Fruit fly (Drosophila melanogaster) whole organism, embryonic: Measurements from ENCODE around the gene PIG-Wb.

ENCODE experiments used
- CG10366 ChIP-seq: fragments of 200-800 bp; sonication (Bioruptor generic); IDR thresholded peaks from 2 replicates; pipeline ENCODE4 v1.3.6; 2022; ENCODE audit warnings: missing biosample characterization, missing genetic modification characterization
- CG12219 ChIP-seq: fragments of 200-800 bp; sonication (Bioruptor generic); optimal IDR thresholded peaks from 3 replicates; lab custom pipeline; 2018; ENCODE audit warnings: missing biosample characterization, mild to moderate bottlenecking, missing genetic modification characterization
- CG12659 ChIP-seq: fragments of 200-800 bp; sonication (Bioruptor generic); optimal IDR thresholded peaks from 3 replicates; lab custom pipeline; 2017; ENCODE audit warnings: mild to moderate bottlenecking, missing biosample characterization, missing genetic modification reagents, missing genetic modification characterization
- CG12744 ChIP-seq: fragments of 200-800 bp; sonication (Bioruptor generic); optimal IDR thresholded peaks from 2 replicates; lab custom pipeline; 2016; ENCODE audit warnings: missing biosample characterization, missing genetic modification characterization
- CG13287 ChIP-seq: fragments of 200-800 bp; sonication (Bioruptor generic); IDR thresholded peaks from 2 replicates; pipeline ENCODE4 v1.3.6; 2022; ENCODE audit warnings: missing biosample characterization, missing genetic modification characterization; ENCODE audit not compliant: partially characterized antibody
- CG15011 ChIP-seq: fragments of 200-800 bp; sonication (Bioruptor generic); optimal IDR thresholded peaks from 3 replicates; lab custom pipeline; 2018; ENCODE audit warnings: missing biosample characterization, mild to moderate bottlenecking, missing genetic modification characterization
- CG17612 ChIP-seq: fragments of 200-800 bp; sonication (Bioruptor generic); IDR thresholded peaks from 2 replicates; pipeline ENCODE4 v1.3.6; 2022; ENCODE audit warnings: missing biosample characterization, missing genetic modification characterization
- CG18011 ChIP-seq: fragments of 200-800 bp; sonication (Bioruptor generic); optimal IDR thresholded peaks from 2 replicates; lab custom pipeline; 2017; ENCODE audit warnings: missing biosample characterization, missing genetic modification characterization, mild to moderate bottlenecking, moderate library complexity, missing genotype
- CG1832 ChIP-seq: fragments of 200-800 bp; sonication (Bioruptor generic); optimal IDR thresholded peaks from 2 replicates; lab custom pipeline; 2017; ENCODE audit warnings: missing biosample characterization, mild to moderate bottlenecking, missing genetic modification characterization, inconsistent platforms
- CG2202 ChIP-seq: fragments of 200-800 bp; sonication (Bioruptor generic); optimal IDR thresholded peaks from 2 replicates; lab custom pipeline; 2018; ENCODE audit warnings: missing biosample characterization, mild to moderate bottlenecking, missing genetic modification characterization
- CG30020 ChIP-seq: fragments of 200-800 bp; optimal IDR thresholded peaks from 2 replicates; lab custom pipeline; 2019; ENCODE audit warnings: missing biosample characterization, mild to moderate bottlenecking, missing genetic modification characterization, moderate library complexity
- CG3163 ChIP-seq: fragments of 200-800 bp; sonication (Bioruptor generic); optimal IDR thresholded peaks from 3 replicates; lab custom pipeline; 2016; ENCODE audit warnings: missing biosample characterization, missing genetic modification characterization
- CG4404 ChIP-seq: fragments of 200-800 bp; sonication (Bioruptor generic); IDR thresholded peaks from 2 replicates; pipeline ENCODE4 v1.3.6; 2022; ENCODE audit warnings: missing biosample characterization, missing genetic modification characterization
- CG4820 ChIP-seq: fragments of 200-800 bp; sonication (Bioruptor generic); optimal IDR thresholded peaks from 3 replicates; lab custom pipeline; 2016; ENCODE audit warnings: missing biosample characterization, missing genetic modification characterization
- CG8089 ChIP-seq: fragments of 200-800 bp; sonication (Bioruptor generic); optimal IDR thresholded peaks from 3 replicates; lab custom pipeline; 2016; ENCODE audit warnings: missing biosample characterization, missing genetic modification characterization
- CG9437 ChIP-seq: fragments of 200-800 bp; sonication (Bioruptor generic); optimal IDR thresholded peaks from 2 replicates; lab custom pipeline; 2018; ENCODE audit warnings: missing biosample characterization, mild to moderate bottlenecking, missing genetic modification characterization
- CG9609 ChIP-seq: fragments of 200-800 bp; sonication (Bioruptor generic); optimal IDR thresholded peaks from 3 replicates; lab custom pipeline; 2016; ENCODE audit warnings: missing biosample characterization, missing genetic modification characterization
- CG9817 ChIP-seq: fragments of 200-800 bp; sonication (Bioruptor generic); optimal IDR thresholded peaks from 2 replicates; lab custom pipeline; 2018; ENCODE audit warnings: missing biosample characterization, mild to moderate bottlenecking, missing genetic modification characterization, moderate library complexity
- Chrac-16 ChIP-seq: fragments of 200-800 bp; sonication (Bioruptor generic); optimal IDR thresholded peaks from 3 replicates; lab custom pipeline; 2016; ENCODE audit warnings: missing biosample characterization, missing genetic modification characterization
- Dad ChIP-seq: fragments of 200-800 bp; sonication (Bioruptor generic); optimal IDR thresholded peaks from 3 replicates; lab custom pipeline; 2016; ENCODE audit warnings: missing biosample characterization, missing genetic modification characterization
- Dbx ChIP-seq: fragments of 200-800 bp; sonication (Bioruptor generic); IDR thresholded peaks from 3 replicates; pipeline ENCODE4 v1.3.6; 2022; ENCODE audit warnings: missing biosample characterization, missing genetic modification characterization
- Ets65A ChIP-seq: fragments of 200-800 bp; sonication (Bioruptor generic); peaks from one replicate; lab custom pipeline; 2016; ENCODE audit warnings: missing biosample characterization, missing genetic modification characterization
- HLH3B ChIP-seq: fragments of 200-800 bp; sonication (Bioruptor generic); IDR thresholded peaks from 2 replicates; pipeline ENCODE4 v1.3.6; 2022; ENCODE audit warnings: missing biosample characterization, missing genetic modification characterization
- HmgD ChIP-seq: fragments of 200-800 bp; sonication (Bioruptor generic); optimal IDR thresholded peaks from 3 replicates; lab custom pipeline; 2016; ENCODE audit warnings: missing biosample characterization, missing genetic modification characterization
- Hsf ChIP-seq: fragments of 200-800 bp; sonication (Bioruptor generic); optimal IDR thresholded peaks from 3 replicates; lab custom pipeline; 2016; ENCODE audit warnings: missing biosample characterization, missing genetic modification characterization
- Lhr ChIP-seq: fragments of 200-800 bp; sonication (Bioruptor generic); optimal IDR thresholded peaks from 3 replicates; lab custom pipeline; 2017; ENCODE audit warnings: mild to moderate bottlenecking, missing biosample characterization, missing genetic modification reagents, missing genetic modification characterization
- Lim3 ChIP-seq: fragments of 200-800 bp; sonication (Bioruptor generic); IDR thresholded peaks from 2 replicates; pipeline ENCODE4 v1.3.6; 2022; ENCODE audit warnings: missing biosample characterization, missing genetic modification characterization
- MBD-R2 ChIP-seq: fragments of 200-800 bp; sonication (Bioruptor generic); IDR thresholded peaks from 2 replicates; pipeline ENCODE4 v1.3.6; 2022; ENCODE audit warnings: missing biosample characterization, missing genetic modification characterization
- MESR4 ChIP-seq: fragments of 200-800 bp; sonication (Bioruptor generic); optimal IDR thresholded peaks from 2 replicates; lab custom pipeline; 2018; ENCODE audit warnings: missing biosample characterization, mild to moderate bottlenecking, missing genetic modification characterization, moderate library complexity
- Meics ChIP-seq: fragments of 200-800 bp; sonication (Bioruptor generic); optimal IDR thresholded peaks from 2 replicates; lab custom pipeline; 2017; ENCODE audit warnings: missing biosample characterization, mild to moderate bottlenecking, missing genetic modification characterization
- Mes4 ChIP-seq: fragments of 200-800 bp; sonication (Bioruptor generic); optimal IDR thresholded peaks from 2 replicates; lab custom pipeline; 2016; ENCODE audit warnings: missing biosample characterization, missing genetic modification characterization
- NC2α ChIP-seq: fragments of 200-800 bp; sonication (Bioruptor generic); optimal IDR thresholded peaks from 2 replicates; lab custom pipeline; 2016; ENCODE audit warnings: missing biosample characterization, missing genetic modification characterization
- Scr ChIP-seq: fragments of 200-800 bp; sonication (Bioruptor generic); IDR thresholded peaks from 2 replicates; pipeline ENCODE4 v1.3.6; 2022; ENCODE audit warnings: missing biosample characterization, missing genetic modification characterization; ENCODE audit not compliant: partially characterized antibody
- Sox100B ChIP-seq: fragments of 200-800 bp; sonication (Bioruptor generic); optimal IDR thresholded peaks from 3 replicates; lab custom pipeline; 2018; ENCODE audit warnings: missing biosample characterization, mild to moderate bottlenecking, missing genetic modification characterization
- Spps ChIP-seq: fragments of 200-800 bp; sonication (Bioruptor generic); optimal IDR thresholded peaks from 2 replicates; lab custom pipeline; 2018; ENCODE audit warnings: missing biosample characterization, mild to moderate bottlenecking, missing genetic modification characterization
- bab2 ChIP-seq: fragments of 200-800 bp; sonication (Bioruptor generic); optimal IDR thresholded peaks from 2 replicates; lab custom pipeline; 2016; ENCODE audit warnings: missing biosample characterization, missing genetic modification characterization
- danr ChIP-seq: fragments of 200-800 bp; sonication (Bioruptor generic); IDR thresholded peaks from 2 replicates; pipeline ENCODE4 v1.3.6; 2022; ENCODE audit warnings: missing biosample characterization, missing genetic modification characterization
- ftz-f1 ChIP-seq: fragments of 200-800 bp; sonication (Bioruptor generic); optimal IDR thresholded peaks from 2 replicates; lab custom pipeline; 2016; ENCODE audit warnings: missing biosample characterization, missing genetic modification characterization
- inv ChIP-seq: fragments of 200-800 bp; sonication (Bioruptor generic); IDR thresholded peaks from 2 replicates; pipeline ENCODE4 v1.3.6; 2022; ENCODE audit warnings: missing biosample characterization, missing genetic modification characterization; ENCODE audit not compliant: partially characterized antibody
- jumu ChIP-seq: fragments of 200-800 bp; sonication (Bioruptor generic); optimal IDR thresholded peaks from 3 replicates; lab custom pipeline; 2016; ENCODE audit warnings: missing biosample characterization, missing genetic modification characterization
- kah ChIP-seq: fragments of 200-800 bp; sonication (Bioruptor generic); optimal IDR thresholded peaks from 2 replicates; lab custom pipeline; 2018; ENCODE audit warnings: missing biosample characterization, mild to moderate bottlenecking, missing genetic modification characterization
- ken ChIP-seq: fragments of 200-800 bp; sonication (Bioruptor generic); IDR thresholded peaks from 3 replicates; pipeline ENCODE4 v1.3.6; 2022; ENCODE audit warnings: missing biosample characterization, missing genetic modification characterization
- knrl ChIP-seq: fragments of 200-800 bp; sonication (Bioruptor generic); IDR thresholded peaks from 3 replicates; pipeline ENCODE4 v1.3.6; 2022; ENCODE audit warnings: missing biosample characterization, missing genetic modification characterization; ENCODE audit not compliant: partially characterized antibody
- lab ChIP-seq: fragments of 200-800 bp; sonication (Bioruptor generic); optimal IDR thresholded peaks from 3 replicates; lab custom pipeline; 2017; ENCODE audit warnings: missing biosample characterization, missing genetic modification characterization, mild to moderate bottlenecking, moderate library complexity, missing genetic modification reagents
- pho ChIP-seq: fragments of 200-800 bp; sonication (Bioruptor generic); optimal IDR thresholded peaks from 2 replicates; lab custom pipeline; 2016; ENCODE audit warnings: missing biosample characterization, missing genetic modification characterization
- phol ChIP-seq: fragments of 200-800 bp; sonication (Bioruptor generic); optimal IDR thresholded peaks from 3 replicates; lab custom pipeline; 2018; ENCODE audit warnings: missing biosample characterization, mild to moderate bottlenecking, missing genetic modification characterization, moderate library complexity
- sima ChIP-seq: fragments of 200-800 bp; sonication (Bioruptor generic); optimal IDR thresholded peaks from 2 replicates; lab custom pipeline; 2016; ENCODE audit warnings: missing biosample characterization, missing genetic modification characterization
- zen ChIP-seq: fragments of 200-800 bp; sonication (Bioruptor generic); optimal IDR thresholded peaks from 3 replicates; lab custom pipeline; 2018; ENCODE audit warnings: missing biosample characterization, mild to moderate bottlenecking, missing genetic modification characterization, moderate library complexity

The PIG-Wb gene

DNA sequence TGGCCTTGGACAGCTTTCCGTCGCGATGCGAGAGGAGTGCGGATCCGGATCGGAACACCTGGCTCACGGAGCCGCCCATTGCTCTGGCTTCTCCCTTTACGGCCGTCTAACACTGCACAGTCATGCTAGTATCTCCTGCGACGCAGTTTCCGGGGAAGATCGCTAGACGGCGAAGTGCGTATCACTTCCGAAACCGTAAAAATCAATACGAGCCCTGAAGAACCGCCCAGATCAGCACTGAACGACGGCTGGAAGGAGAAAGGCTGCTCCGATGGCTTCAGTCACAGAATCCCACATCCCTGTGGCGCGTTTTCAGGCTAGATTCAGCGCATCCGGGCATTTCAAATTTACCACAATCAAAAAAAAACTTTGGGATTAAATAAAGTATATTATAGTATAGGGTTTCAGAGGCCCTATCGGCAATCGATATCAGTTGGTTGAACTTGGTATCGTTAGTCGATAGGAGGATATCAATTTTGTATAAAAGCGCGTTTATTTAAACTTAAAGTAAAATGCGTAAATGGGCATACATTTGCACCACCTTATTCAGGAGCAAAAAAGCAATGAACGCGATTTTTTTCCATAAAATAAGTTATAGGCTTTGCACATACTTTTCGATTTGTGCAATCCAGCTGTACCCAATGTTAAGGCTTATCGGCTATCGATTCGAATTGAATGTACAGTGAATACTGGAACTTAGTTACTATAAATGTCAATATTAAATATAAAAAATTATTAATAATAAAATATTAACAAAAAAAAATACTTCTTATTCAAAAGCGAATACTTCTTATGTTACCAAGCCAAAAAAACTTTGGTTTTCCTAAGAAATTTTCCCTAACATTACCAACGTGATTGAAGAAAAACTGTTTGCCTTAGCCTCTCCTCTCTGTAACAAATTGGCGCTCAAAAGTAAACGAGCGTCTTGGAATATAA lies 37.1 kb upstream of the PIG-Wb start, which contains the start of the genes CG13933 and PolD2 (continued):
- TF ChIP-seq CG12219 (GFP tag; lab: Kevin White, UChicago) = peak; percentile 93
- TF ChIP-seq lab = peak; percentile 92
- TF ChIP-seq Spps (tag; lab: Kevin White, UChicago) = peak; percentile 75
- no peak for TF ChIP-seq CG12744
- TF ChIP-seq CG9609 (GFP tag; lab: Kevin White, UChicago) = peak; percentile 80
- TF ChIP-seq MBD-R2 (GFP tag; lab: Robert Waterston, UW) = peak; percentile 98
- TF ChIP-seq sima (GFP tag; lab: Kevin White, UChicago) = peak; percentile 23
- peak; percentile 99 for TF ChIP-seq CG10366 (GFP tag; lab: Robert Waterston, UW)
- peak; percentile 97 for TF ChIP-seq ken (GFP tag; lab: Robert Waterston, UW)
- TF ChIP-seq zen (tag; lab: Kevin White, UChicago) = peak; percentile 87
- no peak for TF ChIP-seq Sox100B (GFP tag; lab: Kevin White, UChicago)
- TF ChIP-seq CG30020 = peak; percentile 89
- no peak for TF ChIP-seq CG1832
- no peak for TF ChIP-seq Lhr (GFP tag; lab: Kevin White, UChicago)
- no peak for TF ChIP-seq Dad
- TF ChIP-seq CG13287 (GFP tag; lab: Robert Waterston, UW) = peak; percentile 86
- peak; percentile 98 for TF ChIP-seq CG12659 (GFP tag; lab: Kevin White, UChicago)
- peak; percentile 66 for TF ChIP-seq jumu
- peak; percentile 88 for TF ChIP-seq Meics (GFP tag; lab: Kevin White, UChicago)
- TF ChIP-seq knrl (GFP tag; lab: Robert Waterston, UW) = peak; percentile 59; the same call in 2 of the 3 replicates
- peak; percentile 50 for TF ChIP-seq CG3163
- peak; percentile 44 for TF ChIP-seq NC2α (GFP tag; lab: Kevin White, UChicago)
- peak; percentile 83 for TF ChIP-seq Scr (GFP tag; lab: Robert Waterston, UW)
- peak; percentile 94 for TF ChIP-seq CG9437 (GFP tag; lab: Kevin White, UChicago)
- peak; percentile 16 for TF ChIP-seq MESR4 (GFP tag; lab: Kevin White, UChicago)
- TF ChIP-seq CG4404 = peak; percentile 92
- peak; percentile 29 for TF ChIP-seq HmgD (GFP tag; lab: Kevin White, UChicago)
- peak; percentile 97 for TF ChIP-seq HLH3B (GFP tag; lab: Robert Waterston, UW)
- TF ChIP-seq kah (GFP tag; lab: Kevin White, UChicago) = peak; percentile 43
- no peak for TF ChIP-seq CG15011
- peak; percentile 71 for TF ChIP-seq CG4820 (GFP tag; lab: Kevin White, UChicago)
- TF ChIP-seq inv = peak; percentile 64
- TF ChIP-seq CG9817 (tag; lab: Kevin White, UChicago) = peak; percentile 97
- TF ChIP-seq Ets65A (GFP tag; lab: Kevin White, UChicago) = peak; percentile 97
- peak; percentile 95 for TF ChIP-seq CG17612
- peak; percentile 93 for TF ChIP-seq Dbx (GFP tag; lab: Robert Waterston, UW)
- peak; percentile 90 for TF ChIP-seq Hsf (GFP tag; lab: Kevin White, UChicago)
- peak; percentile 46; the same call in 1 of the 2 replicates for TF ChIP-seq danr (GFP tag; lab: Robert Waterston, UW)
- peak; percentile 88 for TF ChIP-seq phol (tag; lab: Kevin White, UChicago)
- no peak for TF ChIP-seq ftz-f1 (GFP tag; lab: Kevin White, UChicago)
- peak; percentile 68 for TF ChIP-seq CG8089 (GFP tag; lab: Kevin White, UChicago)
- peak; percentile 88 for TF ChIP-seq CG18011 (GFP tag; lab: Kevin White, UChicago)
- TF ChIP-seq CG2202 (tag; lab: Kevin White, UChicago) = peak; percentile 96
- peak; percentile 97 for TF ChIP-seq Chrac-16 (GFP tag; lab: Kevin White, UChicago)
- peak; percentile 56 for TF ChIP-seq Mes4
- peak; percentile 95 for TF ChIP-seq Lim3 (GFP tag; lab: Robert Waterston, UW)
- peak; percentile 91 for TF ChIP-seq bab2
- TF ChIP-seq pho = peak; percentile 69
